Worm (Caenorhabditis elegans): Measurements from ENCODE around the gene mdt-15.

DNA sequence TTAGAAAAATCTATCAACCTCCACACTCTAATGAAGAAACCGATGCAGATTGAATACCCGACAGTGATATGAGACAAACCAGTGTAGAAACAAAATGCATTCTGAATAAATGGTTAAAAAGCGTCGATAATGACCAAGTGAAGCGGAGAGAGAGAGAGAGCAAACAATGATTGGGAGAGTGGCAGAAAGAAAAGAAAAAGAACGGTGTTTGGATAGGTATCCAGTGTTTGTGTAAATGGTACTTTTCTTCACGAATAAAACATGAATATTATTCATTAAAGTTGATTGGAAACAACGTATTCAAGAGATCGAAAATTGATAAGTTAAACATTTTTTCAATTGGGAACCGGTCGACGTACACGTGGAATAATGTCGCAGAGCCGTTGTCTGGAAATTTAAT lies 35.9 kb upstream of the mdt-15 start, which contains the start of gene F01F1.15:
- TF ChIP-seq ama-1 (optimal IDR thresholded peaks at IDR 0.05) (no peak), lin-11 (tag; optimal IDR thresholded peaks at IDR 0.05) (no peak), unc-3 (GFP tag; conservative IDR thresholded peaks at IDR 0.05) (no peak), unc-3 (tag; optimal IDR thresholded peaks at IDR 0.05) (no peak), hlh-8 (tag; optimal IDR thresholded peaks at IDR 0.05) (no peak), ceh-22 (tag; optimal IDR thresholded peaks at IDR 0.05) (no peak), ets-4 (tag; optimal IDR thresholded peaks at IDR 0.05) (no peak), unc-86 (tag; optimal IDR thresholded peaks at IDR 0.05) (no peak)
